Worm (Caenorhabditis elegans) whole organism, L4/young adult: ENCODE measurements around the gene pgam-5.
A peak's percentile ranks its signal among the peaks of the same experiment; 100 is the strongest.

Source experiments
- W03F9.2 ChIP-seq: fragments of 150-350 bp; optimal IDR thresholded peaks from 2 replicates; lab custom pipeline; 2014; ENCODE audit warnings: missing biosample characterization, missing genetic modification characterization
- him-1 ChIP-seq: sonication (generic microtip); optimal IDR thresholded peaks from 2 replicates; lab custom pipeline; 2016; ENCODE audit warnings: missing genotype, missing genetic modification reagents, missing genetic modification characterization, missing compliant biosample characterization

DNA sequence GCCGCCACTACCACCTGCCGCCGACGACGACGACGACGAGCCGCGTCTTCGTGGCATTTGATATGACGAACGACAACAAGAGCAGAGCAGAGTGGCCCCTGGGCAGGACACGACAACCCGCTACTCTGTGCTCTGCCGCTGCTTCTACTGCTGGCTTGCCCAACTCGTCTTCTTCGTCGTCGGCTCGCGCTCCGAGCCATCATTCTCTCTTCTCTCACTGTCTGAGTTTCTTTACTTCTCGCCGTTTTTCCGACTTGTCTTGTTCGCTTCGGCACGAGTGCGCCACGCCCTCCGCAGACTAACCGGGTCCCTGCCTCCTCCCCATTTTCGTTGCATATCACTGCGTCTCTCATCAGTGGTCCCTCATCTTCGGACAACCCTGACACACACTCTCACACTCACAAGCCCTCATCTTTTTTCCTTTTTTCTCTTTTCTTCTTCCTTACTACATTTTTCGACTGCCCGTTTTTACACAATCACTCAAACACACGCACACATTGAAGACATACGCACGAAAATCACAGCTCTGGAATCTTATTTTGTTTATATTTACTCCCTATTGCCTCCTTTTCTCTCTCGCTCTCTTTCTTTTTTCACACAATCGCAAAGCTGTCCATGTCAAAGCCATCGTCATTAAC, 43.6 kb upstream of the pgam-5 start:
- TF ChIP-seq him-1 (tag; lab: Kevin White, UChicago) (peak; percentile 81), W03F9.2 (no peak)
